Worm (Caenorhabditis elegans) whole organism, L4/young adult: ENCODE results near the gene lbp-4.

Source experiments
- W03F9.2 ChIP-seq: fragments of 150-350 bp; optimal IDR thresholded peaks from 2 replicates; lab custom pipeline; 2014; ENCODE audit warnings: missing biosample characterization, missing genetic modification characterization
- dao-5 ChIP-seq: sonication (generic microtip); optimal IDR thresholded peaks from 2 replicates; lab custom pipeline; 2016; ENCODE audit warnings: missing genotype, missing genetic modification characterization, moderate library complexity, missing compliant biosample characterization
- him-1 ChIP-seq: sonication (generic microtip); optimal IDR thresholded peaks from 2 replicates; lab custom pipeline; 2016; ENCODE audit warnings: missing genotype, missing genetic modification reagents, missing genetic modification characterization, missing compliant biosample characterization

- TF ChIP-seq him-1 (no peak), dao-5 (no peak), W03F9.2 (tag; lab: Kevin White, UChicago) (no peak)
Measured at ce11 chrV:7785885-7786284, 34.5 kb upstream of the lbp-4 start.
